Fruit fly (Drosophila melanogaster) whole organism, embryonic: ENCODE results near the gene Nmdar2.

Experiments
- CG18011 ChIP-seq: fragments of 200-800 bp; sonication (Bioruptor generic); optimal IDR thresholded peaks from 2 replicates; lab custom pipeline; 2017; ENCODE audit warnings: missing biosample characterization, missing genetic modification characterization, mild to moderate bottlenecking, moderate library complexity, missing genotype
- CG34422 ChIP-seq: fragments of 200-800 bp; sonication (Bioruptor generic); IDR thresholded peaks from 3 replicates; pipeline ENCODE4 v1.3.6; 2022; ENCODE audit warnings: missing biosample characterization, missing genetic modification characterization
- CTCF ChIP-seq: fragments of 200-800 bp; sonication (Bioruptor generic); optimal IDR thresholded peaks from 2 replicates; lab custom pipeline; 2017; ENCODE audit warnings: missing biosample characterization, mild to moderate bottlenecking, missing genetic modification characterization, moderate library complexity
- Dfd ChIP-seq, 2 experiments: fragments of >200 bp; optimal IDR thresholded peaks; 2 replicates each; lab custom pipeline; 2017; ENCODE audit warnings: missing biosample characterization in 2 of 2, missing genetic modification characterization in 2 of 2
- Drgx ChIP-seq: fragments of 200-800 bp; sonication (Bioruptor generic); IDR thresholded peaks from 2 replicates; pipeline ENCODE4 v1.3.6; 2022; ENCODE audit warnings: missing biosample characterization, missing genetic modification characterization
- chinmo ChIP-seq: fragments of 200-800 bp; sonication (Bioruptor generic); IDR thresholded peaks from 4 replicates; pipeline ENCODE4 v1.3.6; 2022; ENCODE audit warnings: missing biosample characterization, missing genetic modification characterization; ENCODE audit not compliant: partially characterized antibody
- fd3F ChIP-seq: fragments of 200-800 bp; sonication (Bioruptor generic); optimal IDR thresholded peaks from 2 replicates; lab custom pipeline; 2018; ENCODE audit warnings: missing biosample characterization, mild to moderate bottlenecking, missing genetic modification characterization, moderate library complexity
- gsb-n ChIP-seq: fragments of 200-800 bp; sonication (Bioruptor generic); optimal IDR thresholded peaks from 3 replicates; lab custom pipeline; 2018; ENCODE audit warnings: missing biosample characterization, mild to moderate bottlenecking, missing genetic modification characterization
- pb ChIP-seq: fragments of 200-800 bp; sonication (Bioruptor generic); optimal IDR thresholded peaks from 3 replicates; lab custom pipeline; 2016; ENCODE audit warnings: missing biosample characterization, missing genetic modification characterization
- sr ChIP-seq: fragments of 200-800 bp; sonication (Bioruptor generic); IDR thresholded peaks from 3 replicates; pipeline ENCODE4 v1.3.6; 2022; ENCODE audit warnings: missing biosample characterization, missing genetic modification characterization

dm6 chrX:1508241-1508823 lies 723 bp upstream of the Nmdar2 start:
- TF ChIP-seq CG34422 (GFP tag; lab: Robert Waterston, UW) (no peak), sr (GFP tag; lab: Robert Waterston, UW) (no peak), CG18011 (GFP tag; lab: Kevin White, UChicago) (no peak), fd3F (GFP tag; lab: Kevin White, UChicago) (no peak), Drgx (no peak), chinmo (GFP tag; lab: Robert Waterston, UW) (no peak), Dfd (GFP tag; optimal IDR thresholded peaks at IDR 0.05; lab: Kevin White, UChicago) (no peak), pb (no peak), CTCF (GFP tag; lab: Kevin White, UChicago) (no peak), gsb-n (tag; lab: Kevin White, UChicago) (no peak)
